Worm (Caenorhabditis elegans) whole organism, dauer: ENCODE data around the gene F41F3.3.

ENCODE experiments used
- unc-62 ChIP-seq: sonication (generic microtip); optimal IDR thresholded peaks from 2 replicates; lab custom pipeline; 2017; ENCODE audit warnings: missing biosample characterization, missing genetic modification reagents, missing genetic modification characterization

The F41F3.3 gene

ce11 chrV:4667062-4667461 lies 19.0 kb upstream of the F41F3.3 start:
- TF ChIP-seq unc-62 (GFP tag; lab: Kevin White, UChicago), result no peak

DNA sequence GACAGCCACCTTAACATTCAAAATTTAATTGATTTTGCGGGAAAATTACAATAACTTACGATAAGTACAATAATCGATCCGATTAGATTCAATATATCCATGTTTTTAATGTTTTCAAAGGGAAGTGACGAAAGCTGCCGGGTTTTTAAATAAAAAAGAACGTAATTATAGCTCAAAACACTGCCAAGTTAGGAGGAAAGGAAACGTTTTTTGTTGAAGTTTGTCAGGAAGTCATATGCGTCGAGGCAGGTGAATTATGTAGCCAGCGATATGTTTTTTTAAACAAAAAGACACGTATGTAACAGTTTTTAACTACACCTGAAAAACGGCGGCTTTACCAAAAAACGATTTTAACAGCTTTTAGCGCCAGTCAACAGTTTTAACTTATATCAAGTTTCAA lies 17.6 kb upstream of the F41F3.3 start, which contains the start of gene srx-73:
Gene srx-73 (minus strand): TSS at position 101 of the 400 bp plus-strand sequence.
- no peak for TF ChIP-seq unc-62 (GFP tag; lab: Kevin White, UChicago)

DNA sequence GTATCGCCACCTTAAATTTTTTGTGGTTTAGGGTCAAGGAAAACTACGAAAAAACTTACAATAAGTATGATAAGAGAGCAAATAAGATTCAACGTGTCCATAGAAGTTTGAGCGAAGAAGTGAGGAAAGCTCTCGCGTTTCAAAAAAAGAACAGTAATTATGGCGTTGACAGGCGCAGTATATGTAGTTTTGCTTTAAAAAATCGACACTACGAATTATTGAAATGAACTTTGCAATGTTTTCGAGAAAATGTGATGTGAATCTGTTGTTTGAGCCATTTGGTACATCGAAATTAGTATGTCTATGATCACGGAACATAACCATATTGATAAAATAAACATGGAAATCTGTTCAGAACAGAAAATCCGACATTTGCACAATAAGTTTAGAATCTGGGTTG lies 14.4 kb upstream of the F41F3.3 start, which contains the start of gene srx-74:
Gene srx-74 (minus strand): TSS at position 101 of the 400 bp plus-strand sequence.
- no peak for TF ChIP-seq unc-62 (GFP tag; lab: Kevin White, UChicago)

DNA sequence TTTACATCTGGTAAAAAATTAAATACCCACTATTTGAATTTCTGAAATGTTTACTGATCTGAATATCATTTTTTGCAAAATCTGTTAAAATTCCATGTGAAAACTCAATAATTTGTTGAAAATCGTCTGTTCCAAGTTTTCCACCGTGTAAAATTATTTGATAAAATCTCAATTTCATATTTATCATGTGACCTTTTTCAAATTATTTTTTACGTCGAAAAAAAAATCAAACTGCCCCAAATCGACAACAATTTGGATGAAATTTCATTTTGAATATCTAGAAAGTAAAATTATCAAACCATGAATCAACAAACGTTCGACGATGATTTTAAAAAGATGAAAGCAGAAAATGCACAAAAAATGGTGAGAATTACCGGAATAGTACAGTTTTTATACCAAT lies 7.1 kb upstream of the F41F3.3 start, which contains the start of gene F41F3.9:
Gene F41F3.9 (plus strand): TSS at position 301 of the 400 bp plus-strand sequence.
- TF ChIP-seq unc-62 (GFP tag; lab: Kevin White, UChicago), result no peak

- no peak for TF ChIP-seq unc-62 (GFP tag; lab: Kevin White, UChicago)
Observed at ce11 chrV:4653871-4654605, 6.0 kb upstream of the F41F3.3 start, which contains the start of the genes col-139 and F41F3.1. TSS of gene col-139 (minus strand) at chrV:4653971. TSS of gene F41F3.1 (plus strand) at chrV:4654555.

DNA sequence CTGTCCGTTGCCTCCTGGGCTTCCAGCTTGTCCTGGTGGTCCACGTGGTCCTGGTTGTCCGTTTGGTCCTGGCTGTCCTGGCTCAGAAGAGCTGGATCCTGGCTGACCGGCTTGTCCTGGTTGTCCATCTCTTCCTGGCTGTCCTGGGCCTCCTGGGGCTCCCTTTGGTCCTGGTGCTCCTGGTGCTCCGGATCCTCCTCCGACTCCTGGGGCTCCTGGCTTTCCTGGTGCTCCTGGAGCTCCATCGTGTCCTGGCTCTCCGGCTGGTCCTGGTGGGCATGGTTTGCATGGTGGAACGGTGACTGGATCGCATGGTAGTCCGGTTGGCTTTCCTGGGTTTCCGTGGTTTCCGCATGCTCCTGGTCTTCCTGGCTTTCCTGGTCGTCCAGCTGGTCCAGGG lies 5.1 kb upstream of the F41F3.3 start:
- TF ChIP-seq unc-62 (GFP tag; lab: Kevin White, UChicago), result no peak

- TF ChIP-seq unc-62 (GFP tag; lab: Kevin White, UChicago), result no peak
Observed at ce11 chrV:4651480-4651879, 3.4 kb upstream of the F41F3.3 start.

DNA sequence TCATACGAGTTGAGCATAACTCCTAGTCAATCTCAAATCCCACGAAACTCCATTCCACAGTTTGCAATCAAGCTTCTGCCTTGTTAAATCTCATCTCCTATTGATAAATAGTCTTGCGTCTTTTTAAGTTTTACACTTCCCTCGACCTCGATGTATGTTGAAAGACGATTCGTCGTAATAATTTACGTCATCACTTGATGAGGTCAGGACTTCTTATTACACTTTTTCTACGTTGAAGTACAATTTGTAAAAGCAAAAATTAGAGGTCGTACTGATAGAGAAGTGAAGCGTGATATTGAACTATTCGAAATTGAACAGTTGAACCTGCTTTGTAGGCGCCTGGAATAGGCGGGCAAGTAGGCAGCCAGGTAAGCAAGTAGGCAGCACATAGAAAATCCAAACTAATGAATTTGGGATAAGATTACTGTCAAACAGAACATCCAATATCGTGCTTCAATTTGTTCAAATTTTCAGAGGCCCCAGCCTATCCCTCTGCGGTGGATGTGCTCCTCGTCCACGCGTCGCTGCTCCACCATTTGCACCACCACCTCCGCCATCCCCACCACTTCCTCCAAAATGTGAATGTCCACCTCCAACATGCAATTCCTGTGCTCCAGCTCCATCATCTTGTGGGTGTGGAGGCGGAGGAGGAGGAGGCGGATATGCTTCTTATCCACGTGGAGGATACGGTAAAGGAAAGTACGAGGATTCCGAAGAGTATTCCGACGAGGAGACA lies 1.8 kb upstream of the F41F3.3 start:
- no peak for TF ChIP-seq unc-62 (GFP tag; lab: Kevin White, UChicago)

DNA sequence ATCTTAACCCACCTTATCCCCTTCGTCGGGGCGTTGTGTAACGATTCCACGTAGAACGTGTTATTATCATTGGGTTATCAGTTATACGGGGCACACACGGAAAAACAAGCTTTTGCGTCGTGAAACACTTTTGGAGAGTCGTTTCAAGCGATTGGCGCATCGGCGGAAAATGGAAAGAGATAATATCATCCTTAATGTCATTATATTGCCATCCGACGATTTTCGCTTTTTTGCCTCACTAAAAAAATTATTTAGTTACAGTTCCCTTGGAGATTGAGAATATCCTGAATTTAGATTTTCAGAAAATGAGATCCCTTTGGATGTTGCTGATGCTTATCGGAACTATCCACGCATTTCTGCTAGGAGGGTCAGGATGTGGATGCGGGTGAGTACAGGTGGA lies 488 bp upstream of the F41F3.3 start, which contains the start of gene F41F3.8:
Gene F41F3.8 (plus strand): TSS at position 301 of the 400 bp plus-strand sequence.
- no peak for TF ChIP-seq unc-62 (GFP tag; lab: Kevin White, UChicago)

- no peak for TF ChIP-seq unc-62 (GFP tag; lab: Kevin White, UChicago)
Observed at ce11 chrV:4647279-4647819, 690 bp downstream of the F41F3.3 start.

DNA sequence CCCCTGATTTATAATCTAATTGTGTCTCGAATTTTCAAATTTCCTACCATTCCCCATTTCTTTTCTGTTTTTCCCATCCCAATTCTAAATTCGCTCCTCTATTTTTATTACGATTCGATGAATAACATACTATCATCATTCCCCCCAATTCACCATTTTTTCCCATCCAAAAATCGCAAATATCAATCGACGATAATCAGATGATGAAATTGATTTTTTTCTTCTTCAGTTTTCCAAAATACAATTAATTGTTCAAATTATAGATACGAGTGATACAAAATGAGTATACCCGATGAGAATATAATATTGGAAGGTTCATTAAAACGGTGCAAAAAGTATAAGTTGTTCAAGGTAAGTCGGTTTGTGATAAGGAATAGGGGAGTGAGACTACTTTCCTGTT lies 5.3 kb downstream of the F41F3.3 start, which contains the start of gene soc-1:
Gene soc-1 (plus strand): TSS at position 262 of the 400 bp plus-strand sequence.
- no peak for TF ChIP-seq unc-62 (GFP tag; lab: Kevin White, UChicago)

ce11 chrV:4640501-4641150 lies 7.4 kb downstream of the F41F3.3 start:
- no peak for TF ChIP-seq unc-62 (GFP tag; lab: Kevin White, UChicago)

DNA sequence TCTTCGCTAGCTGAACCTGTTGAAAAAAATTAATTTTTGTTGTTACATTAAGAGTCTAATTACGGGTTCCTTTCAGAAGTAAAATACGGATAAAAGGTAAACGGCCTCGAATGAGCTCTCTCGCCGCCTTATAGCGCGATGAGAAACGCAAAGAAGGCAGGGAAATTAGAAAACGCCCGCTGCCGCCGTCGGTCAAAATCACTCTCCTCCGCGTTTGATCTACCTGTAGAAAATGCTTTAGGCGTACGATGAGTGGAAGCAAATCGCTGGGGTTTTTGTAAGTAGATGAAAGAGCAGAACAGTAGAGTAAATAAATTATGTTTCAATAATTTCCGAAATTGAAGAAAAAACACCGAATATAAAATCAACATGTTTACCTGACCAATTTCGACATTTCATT lies 10.9 kb downstream of the F41F3.3 start:
- TF ChIP-seq unc-62 (GFP tag; lab: Kevin White, UChicago), result no peak

ce11 chrV:4630267-4630666 lies 17.8 kb downstream of the F41F3.3 start:
- TF ChIP-seq unc-62 (GFP tag; lab: Kevin White, UChicago), result no peak

DNA sequence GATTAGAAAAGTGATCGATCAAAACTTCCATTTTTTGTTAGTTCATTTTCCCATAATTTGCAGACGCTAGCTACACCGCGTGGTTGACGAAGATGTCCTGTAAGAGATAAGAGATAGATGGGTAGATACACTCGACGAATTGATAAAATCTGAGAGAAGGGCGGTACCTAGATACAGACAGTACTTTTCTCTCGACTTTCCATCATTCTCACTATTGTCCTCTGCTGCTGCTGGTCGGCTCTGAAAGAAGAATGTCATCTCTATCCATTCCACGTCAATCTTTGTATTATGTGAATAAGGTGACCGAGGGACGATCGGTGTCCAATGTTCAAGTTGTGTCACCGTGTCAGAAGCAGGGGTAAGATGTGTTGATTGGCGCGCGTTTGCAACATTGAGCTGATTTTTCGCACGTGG lies 19.5 kb downstream of the F41F3.3 start, which contains the start of gene pmt-2:
Gene pmt-2 (plus strand): TSS at position 64 of the 414 bp plus-strand sequence.
- TF ChIP-seq unc-62 (GFP tag; lab: Kevin White, UChicago), result no peak
